Fruit fly (Drosophila melanogaster) whole organism, embryonic: ENCODE results near the gene Unr.

Source experiments
- Aef1 ChIP-seq: fragments of 200-800 bp; sonication (Bioruptor generic); IDR thresholded peaks from 3 replicates; pipeline ENCODE4 v1.3.6; 2022; ENCODE audit warnings: missing biosample characterization, missing genetic modification characterization
- C15 ChIP-seq: fragments of 200-800 bp; sonication (Bioruptor generic); IDR thresholded peaks from 3 replicates; pipeline ENCODE4 v1.3.6; 2022; ENCODE audit warnings: missing biosample characterization, missing genetic modification characterization
- CG10366 ChIP-seq: fragments of 200-800 bp; sonication (Bioruptor generic); IDR thresholded peaks from 2 replicates; pipeline ENCODE4 v1.3.6; 2022; ENCODE audit warnings: missing biosample characterization, missing genetic modification characterization
- CG10959 ChIP-seq: fragments of 200-800 bp; sonication (Bioruptor generic); IDR thresholded peaks from 2 replicates; pipeline ENCODE4 v1.3.6; 2022; ENCODE audit warnings: missing biosample characterization, missing genetic modification characterization
- CG11723 ChIP-seq: fragments of 200-800 bp; sonication (Bioruptor generic); optimal IDR thresholded peaks from 2 replicates; lab custom pipeline; 2017; ENCODE audit warnings: missing biosample characterization, mild to moderate bottlenecking, missing genetic modification characterization
- CG12391 ChIP-seq: fragments of 200-800 bp; sonication (Bioruptor generic); optimal IDR thresholded peaks from 3 replicates; lab custom pipeline; 2018; ENCODE audit warnings: missing biosample characterization, mild to moderate bottlenecking, missing genetic modification characterization, moderate library complexity
- CG12744 ChIP-seq: fragments of 200-800 bp; sonication (Bioruptor generic); optimal IDR thresholded peaks from 2 replicates; lab custom pipeline; 2016; ENCODE audit warnings: missing biosample characterization, missing genetic modification characterization
- CG13287 ChIP-seq: fragments of 200-800 bp; sonication (Bioruptor generic); IDR thresholded peaks from 2 replicates; pipeline ENCODE4 v1.3.6; 2022; ENCODE audit warnings: missing biosample characterization, missing genetic modification characterization; ENCODE audit not compliant: partially characterized antibody
- CG15073 ChIP-seq: fragments of 200-800 bp; sonication (Bioruptor generic); optimal IDR thresholded peaks from 2 replicates; lab custom pipeline; 2016; ENCODE audit warnings: missing biosample characterization, missing genetic modification characterization
- CG1647 ChIP-seq: fragments of 200-800 bp; sonication (Bioruptor generic); optimal IDR thresholded peaks from 3 replicates; lab custom pipeline; 2016; ENCODE audit warnings: missing biosample characterization, missing genetic modification characterization
- CG17612 ChIP-seq: fragments of 200-800 bp; sonication (Bioruptor generic); IDR thresholded peaks from 2 replicates; pipeline ENCODE4 v1.3.6; 2022; ENCODE audit warnings: missing biosample characterization, missing genetic modification characterization
- CG17802 ChIP-seq: fragments of 200-800 bp; sonication (Bioruptor generic); optimal IDR thresholded peaks from 2 replicates; lab custom pipeline; 2018; ENCODE audit warnings: missing biosample characterization, mild to moderate bottlenecking, missing genetic modification characterization, moderate library complexity
- CG17912 ChIP-seq: fragments of 200-800 bp; sonication (Bioruptor generic); optimal IDR thresholded peaks from 2 replicates; lab custom pipeline; 2018; ENCODE audit warnings: missing biosample characterization, mild to moderate bottlenecking, missing genetic modification characterization
- CG3838 ChIP-seq: fragments of 200-800 bp; sonication (Bioruptor generic); optimal IDR thresholded peaks from 3 replicates; lab custom pipeline; 2016; ENCODE audit warnings: missing biosample characterization, missing genetic modification characterization
- CG4820 ChIP-seq: fragments of 200-800 bp; sonication (Bioruptor generic); optimal IDR thresholded peaks from 3 replicates; lab custom pipeline; 2016; ENCODE audit warnings: missing biosample characterization, missing genetic modification characterization
- CG6689 ChIP-seq: fragments of 200-800 bp; sonication (Bioruptor generic); IDR thresholded peaks from 2 replicates; pipeline ENCODE4 v1.3.6; 2022; ENCODE audit warnings: missing biosample characterization, missing genetic modification characterization
- CG8089 ChIP-seq: fragments of 200-800 bp; sonication (Bioruptor generic); optimal IDR thresholded peaks from 3 replicates; lab custom pipeline; 2016; ENCODE audit warnings: missing biosample characterization, missing genetic modification characterization
- CG9727 ChIP-seq: fragments of 200-800 bp; sonication (Bioruptor generic); optimal IDR thresholded peaks from 3 replicates; lab custom pipeline; 2017; ENCODE audit warnings: missing biosample characterization, mild to moderate bottlenecking, missing genetic modification characterization
- Dad ChIP-seq: fragments of 200-800 bp; sonication (Bioruptor generic); optimal IDR thresholded peaks from 3 replicates; lab custom pipeline; 2016; ENCODE audit warnings: missing biosample characterization, missing genetic modification characterization
- Drgx ChIP-seq: fragments of 200-800 bp; sonication (Bioruptor generic); IDR thresholded peaks from 2 replicates; pipeline ENCODE4 v1.3.6; 2022; ENCODE audit warnings: missing biosample characterization, missing genetic modification characterization
- Elba2 ChIP-seq: fragments of 200-800 bp; sonication (Bioruptor generic); optimal IDR thresholded peaks from 3 replicates; lab custom pipeline; 2016; ENCODE audit warnings: missing biosample characterization, missing genetic modification characterization
- Fer3 ChIP-seq: fragments of 200-800 bp; sonication (Bioruptor generic); optimal IDR thresholded peaks from 2 replicates; lab custom pipeline; 2018; ENCODE audit warnings: missing biosample characterization, mild to moderate bottlenecking, missing genetic modification characterization, moderate library complexity
- H2.0 ChIP-seq: fragments of 200-800 bp; sonication (Bioruptor generic); IDR thresholded peaks from 2 replicates; pipeline ENCODE4 v1.3.6; 2022; ENCODE audit warnings: missing biosample characterization, missing genetic modification characterization
- HHEX ChIP-seq: fragments of 200-800 bp; sonication (Bioruptor generic); optimal IDR thresholded peaks from 3 replicates; lab custom pipeline; 2017; ENCODE audit warnings: missing biosample characterization, mild to moderate bottlenecking, missing genetic modification characterization, missing genetic modification reagents
- HLHmδ ChIP-seq: fragments of 200-800 bp; sonication (Bioruptor generic); optimal IDR thresholded peaks from 2 replicates; lab custom pipeline; 2018; ENCODE audit warnings: missing biosample characterization, mild to moderate bottlenecking, missing genetic modification characterization, moderate library complexity
- Hey ChIP-seq: fragments of 200-800 bp; sonication (Bioruptor generic); optimal IDR thresholded peaks from 3 replicates; lab custom pipeline; 2018; ENCODE audit warnings: missing biosample characterization, mild to moderate bottlenecking, missing genetic modification characterization
- Hmr ChIP-seq: fragments of 200-800 bp; sonication (Bioruptor generic); optimal IDR thresholded peaks from 3 replicates; lab custom pipeline; 2017; ENCODE audit warnings: mild to moderate bottlenecking, missing biosample characterization, missing genetic modification reagents, missing genetic modification characterization
- Myb ChIP-seq: fragments of 200-800 bp; sonication (Bioruptor generic); optimal IDR thresholded peaks from 2 replicates; lab custom pipeline; 2016; ENCODE audit warnings: missing biosample characterization, missing genetic modification characterization
- Oli ChIP-seq: fragments of 200-800 bp; sonication (Bioruptor generic); optimal IDR thresholded peaks from 2 replicates; lab custom pipeline; 2018; ENCODE audit warnings: missing biosample characterization, mild to moderate bottlenecking, missing genetic modification characterization, moderate library complexity
- Scr ChIP-seq: fragments of 200-800 bp; sonication (Bioruptor generic); IDR thresholded peaks from 2 replicates; pipeline ENCODE4 v1.3.6; 2022; ENCODE audit warnings: missing biosample characterization, missing genetic modification characterization; ENCODE audit not compliant: partially characterized antibody
- Ssrp ChIP-seq: fragments of 200-800 bp; sonication (Bioruptor generic); optimal IDR thresholded peaks from 2 replicates; lab custom pipeline; 2018; ENCODE audit warnings: missing biosample characterization, mild to moderate bottlenecking, missing genetic modification characterization, moderate library complexity
- aop ChIP-seq: fragments of 200-800 bp; sonication (Bioruptor generic); IDR thresholded peaks from 2 replicates; pipeline ENCODE4 v1.3.6; 2022; ENCODE audit warnings: missing biosample characterization, missing genetic modification characterization
- chm ChIP-seq: fragments of 200-800 bp; sonication (Bioruptor generic); IDR thresholded peaks from 2 replicates; pipeline ENCODE4 v1.3.6; 2022; ENCODE audit warnings: missing biosample characterization, missing genetic modification characterization
- crol ChIP-seq: fragments of 200-800 bp; sonication (Bioruptor generic); IDR thresholded peaks from 2 replicates; pipeline ENCODE4 v1.3.6; 2022; ENCODE audit warnings: missing biosample characterization, missing genetic modification characterization
- eve ChIP-seq, 2 experiments: fragments of >200 bp; optimal IDR thresholded peaks; 2 replicates each; lab custom pipeline; 2017; ENCODE audit warnings: missing biosample characterization in 2 of 2, missing genetic modification characterization in 2 of 2
- gfzf ChIP-seq: fragments of 200-800 bp; sonication (Bioruptor generic); optimal IDR thresholded peaks from 2 replicates; lab custom pipeline; 2016; ENCODE audit warnings: missing biosample characterization, mild to moderate bottlenecking, missing genetic modification characterization, moderate library complexity
- gro ChIP-seq: fragments of 200-800 bp; sonication (Bioruptor generic); optimal IDR thresholded peaks from 2 replicates; lab custom pipeline; 2016; ENCODE audit warnings: missing biosample characterization, missing genetic modification characterization
- gsb-n ChIP-seq: fragments of 200-800 bp; sonication (Bioruptor generic); optimal IDR thresholded peaks from 3 replicates; lab custom pipeline; 2018; ENCODE audit warnings: missing biosample characterization, mild to moderate bottlenecking, missing genetic modification characterization
- ham ChIP-seq: fragments of 200-800 bp; sonication (Bioruptor generic); IDR thresholded peaks from 2 replicates; pipeline ENCODE4 v1.3.6; 2022; ENCODE audit warnings: missing biosample characterization, missing genetic modification characterization
- ind ChIP-seq: fragments of 200-800 bp; sonication (Bioruptor generic); optimal IDR thresholded peaks from 3 replicates; lab custom pipeline; 2016; ENCODE audit warnings: missing biosample characterization, missing genetic modification characterization
- kay ChIP-seq: fragments of 200-800 bp; sonication (Bioruptor generic); optimal IDR thresholded peaks from 2 replicates; lab custom pipeline; 2016; ENCODE audit warnings: missing biosample characterization, missing genetic modification characterization
- pfk ChIP-seq: fragments of 200-800 bp; sonication (Bioruptor generic); optimal IDR thresholded peaks from 2 replicates; lab custom pipeline; 2018; ENCODE audit warnings: missing biosample characterization, mild to moderate bottlenecking, missing genetic modification characterization, moderate library complexity
- pum ChIP-seq: fragments of 200-800 bp; sonication (Bioruptor generic); optimal IDR thresholded peaks from 2 replicates; lab custom pipeline; 2016; ENCODE audit warnings: missing biosample characterization, missing genetic modification characterization
- rib ChIP-seq: fragments of 200-800 bp; sonication (Bioruptor generic); IDR thresholded peaks from 2 replicates; pipeline ENCODE4 v1.3.6; 2022; ENCODE audit warnings: missing biosample characterization, missing genetic modification characterization
- salm ChIP-seq: fragments of 200-800 bp; sonication (Bioruptor generic); optimal IDR thresholded peaks from 2 replicates; lab custom pipeline; 2018; ENCODE audit warnings: missing biosample characterization, mild to moderate bottlenecking, missing genetic modification characterization
- sim ChIP-seq: fragments of 200-800 bp; sonication (Bioruptor generic); IDR thresholded peaks from 2 replicates; pipeline ENCODE4 v1.3.6; 2022; ENCODE audit warnings: missing biosample characterization, missing genetic modification characterization
- sqz ChIP-seq: fragments of 200-800 bp; sonication (Bioruptor generic); optimal IDR thresholded peaks from 3 replicates; lab custom pipeline; 2018; ENCODE audit warnings: missing biosample characterization, mild to moderate bottlenecking, missing genetic modification characterization
- ttk ChIP-seq: fragments of 200-800 bp; sonication (Bioruptor generic); IDR thresholded peaks from 2 replicates; pipeline ENCODE4 v2.1.2; 2022; ENCODE audit warnings: missing biosample characterization, missing genetic modification characterization
- vvl ChIP-seq: fragments of 200-800 bp; sonication (Bioruptor generic); IDR thresholded peaks from 2 replicates; pipeline ENCODE4 v1.3.6; 2022; ENCODE audit warnings: missing biosample characterization, missing genetic modification characterization
- wdn ChIP-seq: fragments of 200-800 bp; sonication (Bioruptor generic); IDR thresholded peaks from 2 replicates; pipeline ENCODE4 v1.3.6; 2022; ENCODE audit warnings: missing biosample characterization, missing genetic modification characterization
- yki ChIP-seq: fragments of >200 bp; optimal IDR thresholded peaks from 3 replicates; lab custom pipeline; 2018
- zfh1 ChIP-seq: fragments of 200-800 bp; sonication (Bioruptor generic); IDR thresholded peaks from 3 replicates; pipeline ENCODE4 v1.3.6; 2022; ENCODE audit warnings: missing biosample characterization, missing genetic modification characterization

The Unr gene

dm6 chr3L:8398763-8399445 is 43.3 kb downstream of the Unr start (continued):
- TF ChIP-seq ttk (GFP tag; lab: Robert Waterston, UW) (no peak), Drgx (peak; percentile 73), C15 (GFP tag; lab: Robert Waterston, UW) (no peak), CG17912 (GFP tag; lab: Kevin White, UChicago) (no peak), HHEX (no peak), Elba2 (no peak), salm (tag; lab: Kevin White, UChicago) (no peak), zfh1 (GFP tag; lab: Robert Waterston, UW) (no peak), CG6689 (GFP tag; lab: Robert Waterston, UW) (peak; percentile 45; the same call in 1 of the 2 replicates), pfk (GFP tag; lab: Kevin White, UChicago) (no peak), Oli (tag; lab: Kevin White, UChicago) (no peak), Myb (no peak), CG11723 (GFP tag; lab: Kevin White, UChicago) (no peak), sim (GFP tag; lab: Robert Waterston, UW) (no peak), CG10959 (GFP tag; lab: Robert Waterston, UW) (0 out of 2 replicates have a peak, but pooled peaks have one; percentile 22), eve (GFP tag; optimal IDR thresholded peaks at IDR 0.05; lab: Kevin White, UChicago) (no peak), CG8089 (GFP tag; lab: Kevin White, UChicago) (no peak), ham (GFP tag; lab: Robert Waterston, UW) (no peak), Hey (no peak), kay (GFP tag; lab: Kevin White, UChicago) (no peak), CG3838 (GFP tag; lab: Kevin White, UChicago) (no peak), ind (GFP tag; lab: Kevin White, UChicago) (peak; percentile 56), Ssrp (tag; lab: Kevin White, UChicago) (peak; percentile 38), Dad (GFP tag; lab: Kevin White, UChicago) (no peak), Hmr (GFP tag; lab: Kevin White, UChicago) (no peak), CG10366 (GFP tag; lab: Robert Waterston, UW) (peak; percentile 32; the same call in 1 of the 2 replicates), CG1647 (GFP tag; lab: Kevin White, UChicago) (peak; percentile 5), Fer3 (no peak), Aef1 (GFP tag; lab: Robert Waterston, UW) (0 out of 3 replicates have a peak, but pooled peaks have one; percentile 16), gfzf (GFP tag; lab: Kevin White, UChicago) (no peak), crol (GFP tag; lab: Robert Waterston, UW) (no peak), CG13287 (GFP tag; lab: Robert Waterston, UW) (no peak), pum (GFP tag; lab: Kevin White, UChicago) (peak; percentile 27), CG15073 (no peak), HLHmδ (GFP tag; lab: Kevin White, UChicago) (no peak), yki (no peak), CG12744 (no peak), gro (GFP tag; lab: Kevin White, UChicago) (no peak), Scr (GFP tag; lab: Robert Waterston, UW) (no peak), CG12391 (tag; lab: Kevin White, UChicago) (peak; percentile 16), chm (GFP tag; lab: Robert Waterston, UW) (no peak), CG17802 (tag; lab: Kevin White, UChicago) (no peak), CG4820 (peak; percentile 23), vvl (GFP tag; lab: Robert Waterston, UW) (peak; percentile 20; the same call in 1 of the 2 replicates), wdn (GFP tag; lab: Robert Waterston, UW) (no peak), aop (GFP tag; lab: Robert Waterston, UW) (no peak), CG9727 (GFP tag; lab: Kevin White, UChicago) (no peak), CG17612 (GFP tag; lab: Robert Waterston, UW) (no peak), H2.0 (peak; percentile 21; the same call in 1 of the 2 replicates), sqz (no peak), gsb-n (tag; lab: Kevin White, UChicago) (no peak), rib (GFP tag; lab: Robert Waterston, UW) (no peak)
